Fruit fly (Drosophila melanogaster): ENCODE measurements around the gene CG31715.

The CG31715 gene

dm6 chr2L:10339841-10340240, 1.6 kb upstream of the CG31715 start:
- TF ChIP-seq CTCF (optimal IDR thresholded peaks at IDR 0.05) = no peak
- no peak for TF ChIP-seq CG8478 (optimal IDR thresholded peaks at IDR 0.05)

- TF ChIP-seq CTCF (optimal IDR thresholded peaks at IDR 0.05) = no peak
- no peak for TF ChIP-seq CG8478 (optimal IDR thresholded peaks at IDR 0.05)
Measured at dm6 chr2L:10342471-10342870, 1.1 kb downstream of the CG31715 start, which contains the start of gene Sps2. Sps2 (plus strand) TSS chr2L:10342594.

DNA sequence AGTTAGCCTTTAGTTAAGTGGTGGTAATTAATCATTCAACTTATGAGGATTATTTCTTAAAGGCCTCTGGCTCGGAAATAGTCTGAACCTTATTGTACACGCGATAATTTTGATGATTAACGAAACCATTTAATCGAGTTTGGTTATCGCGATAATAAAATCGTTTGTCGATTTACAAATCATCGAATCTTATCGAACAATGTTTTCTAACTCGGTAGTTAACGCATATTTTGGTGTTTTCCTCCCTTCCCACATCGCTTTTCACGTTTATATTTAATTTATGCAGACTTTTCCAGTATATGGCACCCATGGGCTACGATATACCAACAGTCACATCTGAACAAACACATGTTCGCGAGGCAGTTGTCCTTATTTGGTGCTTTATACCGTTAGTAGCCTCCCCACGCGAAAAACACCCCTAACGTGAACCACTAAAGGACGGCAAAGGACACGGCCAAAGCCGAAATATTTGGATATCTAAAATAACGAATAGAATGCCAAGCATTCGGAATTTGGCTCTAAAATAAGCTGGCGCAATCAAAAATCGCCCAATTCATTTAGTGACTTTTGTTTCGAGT, 2.7 kb downstream of the CG31715 start, which contains the start of gene Frmd5:
Frmd5 (plus strand) TSS at position 414 of the 578 bp plus-strand sequence.
- TF ChIP-seq CG8478 (optimal IDR thresholded peaks at IDR 0.05) (no peak), CTCF (optimal IDR thresholded peaks at IDR 0.05) (no peak)

DNA sequence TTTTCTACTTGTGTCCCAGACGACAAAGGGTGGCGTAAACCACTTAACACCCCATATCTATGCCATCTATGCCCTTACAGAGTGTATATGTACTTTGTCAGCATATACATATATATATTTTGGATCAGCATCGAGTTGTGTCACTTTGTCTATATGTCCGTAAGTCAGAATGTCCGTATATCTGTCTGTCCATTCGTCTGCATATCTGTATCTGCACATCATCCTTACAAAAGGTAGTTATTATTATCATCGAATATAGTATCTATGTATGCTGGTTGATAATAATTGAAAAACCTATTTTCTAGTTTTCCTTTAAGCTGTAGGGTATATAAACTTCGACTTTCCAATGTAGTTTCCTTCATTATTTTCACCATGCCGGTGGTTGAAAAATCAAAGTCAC, 9.7 kb downstream of the CG31715 start:
- TF ChIP-seq CG8478 (optimal IDR thresholded peaks at IDR 0.05) (no peak), CTCF (optimal IDR thresholded peaks at IDR 0.05) (no peak)

DNA sequence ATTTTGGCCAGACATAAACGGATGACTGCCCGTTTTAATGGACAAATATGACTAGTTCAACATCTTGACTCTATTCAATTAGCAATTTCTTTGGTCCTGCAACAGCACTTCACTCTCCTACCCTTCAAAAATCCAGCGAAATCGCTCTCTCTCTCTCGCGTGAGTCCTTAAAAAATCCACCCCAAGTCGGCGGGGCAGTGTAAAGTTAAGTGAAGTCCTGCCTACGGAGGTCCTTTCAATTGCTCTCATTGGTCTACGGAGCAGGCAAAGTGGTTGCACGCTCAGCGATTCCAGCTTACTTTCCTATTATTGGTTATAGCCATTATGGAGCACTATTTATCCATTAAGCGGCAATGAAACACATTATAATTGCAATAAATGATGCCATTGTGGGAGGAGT, 12.5 kb downstream of the CG31715 start, which contains the start of gene CG34367:
CG34367 (minus strand) TSS at position 35 of the 400 bp plus-strand sequence.
- TF ChIP-seq CTCF (optimal IDR thresholded peaks at IDR 0.05) = no peak
- TF ChIP-seq CG8478 (optimal IDR thresholded peaks at IDR 0.05) = no peak

DNA sequence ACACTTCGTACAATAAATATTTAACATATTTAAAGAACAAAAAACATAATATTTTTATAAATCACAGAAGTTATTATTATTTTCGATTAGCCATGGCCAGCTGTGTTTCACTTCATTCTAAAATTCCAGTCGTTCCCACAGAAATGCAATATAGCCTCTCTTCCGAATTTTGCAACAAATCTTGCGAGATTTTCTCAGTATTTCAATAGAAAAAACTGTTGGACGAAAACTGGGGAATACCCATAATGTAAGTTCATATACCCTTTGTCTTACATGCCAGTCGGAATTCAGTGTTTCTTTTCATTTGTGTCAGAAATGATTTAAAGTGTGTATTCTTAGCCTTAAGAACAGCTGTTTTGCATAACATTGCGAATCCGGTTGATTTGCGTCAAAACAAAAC, 15.1 kb downstream of the CG31715 start, which contains the start of the genes CtsL4 and ClpP:
CtsL4 (minus strand) TSS at position 90 of the 400 bp plus-strand sequence.
ClpP (plus strand) TSS at position 288 of the 400 bp plus-strand sequence.
- TF ChIP-seq CG8478 (optimal IDR thresholded peaks at IDR 0.05) = no peak
- no peak for TF ChIP-seq CTCF (optimal IDR thresholded peaks at IDR 0.05)

- TF ChIP-seq CTCF (optimal IDR thresholded peaks at IDR 0.05) (no peak), CG8478 (optimal IDR thresholded peaks at IDR 0.05) (no peak)
Measured at dm6 chr2L:10362408-10363067, 21.1 kb downstream of the CG31715 start, which contains the start of the genes Cand1 and pim. Cand1 (minus strand) TSS chr2L:10362707. pim (plus strand) TSS chr2L:10362989.

dm6 chr2L:10364229-10364628, 22.8 kb downstream of the CG31715 start, which contains the start of gene lft:
lft (plus strand) TSS chr2L:10364471.
- TF ChIP-seq CG8478 (optimal IDR thresholded peaks at IDR 0.05) (no peak), CTCF (optimal IDR thresholded peaks at IDR 0.05) (no peak)

- no peak for TF ChIP-seq CG8478 (optimal IDR thresholded peaks at IDR 0.05)
- TF ChIP-seq CTCF (optimal IDR thresholded peaks at IDR 0.05) = no peak
Measured at dm6 chr2L:10366525-10366924, 25.1 kb downstream of the CG31715 start, which contains the start of gene CG5056. CG5056 (plus strand) TSS chr2L:10366692.

dm6 chr2L:10372297-10372696, 30.9 kb downstream of the CG31715 start:
- TF ChIP-seq CG8478 (optimal IDR thresholded peaks at IDR 0.05) (no peak), CTCF (optimal IDR thresholded peaks at IDR 0.05) (no peak)

DNA sequence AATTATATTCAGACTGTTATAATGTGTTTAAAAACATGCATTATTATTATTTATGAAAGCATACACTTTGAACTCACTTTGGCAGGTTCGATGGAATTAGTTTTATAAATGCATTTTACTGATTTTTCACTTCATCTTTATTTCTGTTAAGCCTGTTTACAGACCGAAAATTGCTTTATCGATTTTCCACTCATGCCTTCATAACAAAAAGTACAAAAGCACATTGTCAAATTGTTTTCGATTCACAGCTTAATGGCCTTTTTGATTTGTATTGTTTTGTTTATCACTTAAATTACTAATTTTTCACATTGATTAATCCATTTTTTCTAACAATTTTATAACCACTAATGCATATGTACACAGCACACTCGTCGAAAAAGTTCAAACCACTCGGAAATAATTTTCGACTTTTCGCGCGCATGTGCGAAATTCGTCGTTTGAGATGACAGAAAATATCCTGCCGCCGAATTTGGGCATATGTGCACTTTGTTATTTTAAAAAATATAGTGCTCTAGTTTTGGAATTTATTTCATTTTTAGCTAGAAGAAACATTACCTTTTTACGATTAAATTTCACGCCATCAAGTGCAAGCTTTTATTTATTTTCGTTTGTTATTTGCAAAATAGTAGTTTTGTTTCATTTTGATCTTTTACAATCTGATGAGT, 32.3 kb downstream of the CG31715 start, which contains the start of gene rho-5:
rho-5 (minus strand) TSS at position 296 of the 665 bp plus-strand sequence.
- TF ChIP-seq CTCF (optimal IDR thresholded peaks at IDR 0.05) = no peak

dm6 chr2L:10375464-10376236, 34.2 kb downstream of the CG31715 start, which contains the start of the genes CG33303 and dpr19:
CG33303 (minus strand) TSS chr2L:10375757.
dpr19 (plus strand) TSS chr2L:10376168.
- no peak for TF ChIP-seq CTCF (optimal IDR thresholded peaks at IDR 0.05)
- TF ChIP-seq CG8478 (optimal IDR thresholded peaks at IDR 0.05) = no peak

DNA sequence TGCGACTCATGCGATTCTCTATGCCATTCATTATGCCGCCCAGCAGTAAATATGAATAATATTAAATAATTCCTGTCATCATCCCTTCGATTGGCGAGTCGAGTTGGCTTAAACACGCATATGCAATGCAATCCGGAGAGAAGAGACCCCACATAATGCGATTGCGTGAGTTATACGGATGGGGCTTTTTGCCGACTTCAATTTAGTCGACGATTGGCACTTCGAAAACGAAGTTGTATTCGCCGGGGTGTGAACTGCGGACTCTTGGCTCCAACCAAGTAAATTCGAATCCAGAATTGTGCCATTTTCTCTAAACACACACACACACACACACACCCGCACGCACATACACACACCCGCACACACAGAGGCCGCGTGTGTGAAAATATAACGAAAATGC, 34.9 kb downstream of the CG31715 start:
- no peak for TF ChIP-seq CTCF (optimal IDR thresholded peaks at IDR 0.05)
- TF ChIP-seq CG8478 (optimal IDR thresholded peaks at IDR 0.05) = no peak

dm6 chr2L:10378631-10379030, 37.2 kb downstream of the CG31715 start:
- TF ChIP-seq CTCF (optimal IDR thresholded peaks at IDR 0.05) (no peak), CG8478 (optimal IDR thresholded peaks at IDR 0.05) (no peak)
